Worm (Caenorhabditis elegans) whole organism, L2 larva: ENCODE results near the gene atl-1.

Experiments
- C34F6.9 ChIP-seq: fragments of 150-350 bp; optimal IDR thresholded peaks from 2 replicates; lab custom pipeline; 2014; ENCODE audit warnings: missing biosample characterization, missing genetic modification characterization
- F13H6.1 ChIP-seq: sonication (generic microtip); optimal IDR thresholded peaks from 2 replicates; lab custom pipeline; 2016; ENCODE audit warnings: missing genetic modification characterization, missing compliant biosample characterization
- R02D3.7 ChIP-seq: fragments of 150-350 bp; optimal IDR thresholded peaks from 2 replicates; lab custom pipeline; 2014; ENCODE audit warnings: missing biosample characterization, missing genetic modification characterization
- Y55F3AM.14 ChIP-seq: fragments of 200-800 bp; sonication (Bioruptor generic); optimal IDR thresholded peaks from 2 replicates; lab custom pipeline; 2018; ENCODE audit warnings: mild to moderate bottlenecking, missing genetic modification characterization, missing compliant biosample characterization
- alr-1 ChIP-seq: fragments of 150-350 bp; optimal IDR thresholded peaks from 2 replicates; lab custom pipeline; 2014; ENCODE audit warnings: missing biosample characterization, missing genetic modification characterization
- aly-2 ChIP-seq: fragments of 150-350 bp; optimal IDR thresholded peaks from 2 replicates; lab custom pipeline; 2014; ENCODE audit warnings: missing biosample characterization, missing genetic modification characterization
- ama-1 ChIP-seq: fragments of 150-350 bp; optimal IDR thresholded peaks from 2 replicates; lab custom pipeline; 2018; ENCODE audit warnings: inconsistent platforms
- blmp-1 ChIP-seq: sonication (generic microtip); optimal IDR thresholded peaks from 2 replicates; lab custom pipeline; 2017; ENCODE audit warnings: missing genetic modification characterization, mild to moderate bottlenecking, missing compliant biosample characterization, antibody characterized with exemption, moderate library complexity; ENCODE audit not compliant: insufficient read depth
- ceh-82 ChIP-seq: fragments of 150-350 bp; optimal IDR thresholded peaks from 2 replicates; lab custom pipeline; 2014; ENCODE audit warnings: missing biosample characterization, missing genetic modification characterization
- crh-2 ChIP-seq: sonication (generic microtip); optimal IDR thresholded peaks from 2 replicates; lab custom pipeline; 2017; ENCODE audit warnings: missing biosample characterization, missing genetic modification characterization
- dmd-4 ChIP-seq: sonication (generic microtip); optimal IDR thresholded peaks from 2 replicates; lab custom pipeline; 2017; ENCODE audit warnings: missing biosample characterization, missing genetic modification characterization
- elt-3 ChIP-seq: sonication (generic microtip); optimal IDR thresholded peaks from 2 replicates; lab custom pipeline; 2017; ENCODE audit warnings: missing biosample characterization, missing genetic modification characterization
- fos-1 ChIP-seq: fragments of 150-350 bp; optimal IDR thresholded peaks from 2 replicates; lab custom pipeline; 2014; ENCODE audit warnings: missing biosample characterization, missing genetic modification characterization
- gmeb-1 ChIP-seq: fragments of 150-350 bp; optimal IDR thresholded peaks from 2 replicates; lab custom pipeline; 2014; ENCODE audit warnings: missing biosample characterization, missing genetic modification characterization
- lin-11 ChIP-seq: fragments of 150-350 bp; sonication (generic microtip); optimal IDR thresholded peaks from 2 replicates; lab custom pipeline; 2014; ENCODE audit warnings: missing biosample characterization, missing genetic modification characterization, inconsistent platforms, mixed read lengths
- lin-13 ChIP-seq: fragments of 150-350 bp; optimal IDR thresholded peaks from 2 replicates; lab custom pipeline; 2014; ENCODE audit warnings: missing biosample characterization, missing genetic modification reagents, missing genetic modification characterization
- lsy-2 ChIP-seq, 2 experiments: fragments of 150-350 bp in 1 of 2; sonication (generic microtip) in 1 of 2; optimal IDR thresholded peaks; 2 replicates each; lab custom pipeline; 2014 to 2017; ENCODE audit warnings: missing biosample characterization in 2 of 2, missing genetic modification characterization in 2 of 2
- mbf-1 ChIP-seq: sonication (generic microtip); optimal IDR thresholded peaks from 2 replicates; lab custom pipeline; 2017; ENCODE audit warnings: missing biosample characterization, missing genetic modification characterization
- nhr-10 ChIP-seq: sonication (generic microtip); optimal IDR thresholded peaks from 2 replicates; lab custom pipeline; 2017; ENCODE audit warnings: missing biosample characterization, missing genetic modification characterization
- nhr-11 ChIP-seq: fragments of 150-350 bp; optimal IDR thresholded peaks from 2 replicates; lab custom pipeline; 2014; ENCODE audit warnings: missing biosample characterization, missing genetic modification characterization
- nhr-12 ChIP-seq: fragments of 150-350 bp; optimal IDR thresholded peaks from 2 replicates; lab custom pipeline; 2014; ENCODE audit warnings: missing biosample characterization, missing genetic modification characterization
- nhr-129 ChIP-seq: fragments of 150-350 bp; optimal IDR thresholded peaks from 2 replicates; lab custom pipeline; 2014; ENCODE audit warnings: missing biosample characterization, missing genetic modification characterization
- nhr-21 ChIP-seq: fragments of 150-350 bp; optimal IDR thresholded peaks from 2 replicates; lab custom pipeline; 2014; ENCODE audit warnings: missing biosample characterization, missing genetic modification characterization
- nhr-23 ChIP-seq: fragments of 150-350 bp; optimal IDR thresholded peaks from 2 replicates; lab custom pipeline; 2014; ENCODE audit warnings: missing biosample characterization, missing genetic modification reagents, missing genetic modification characterization
- nhr-25 ChIP-seq: fragments of 150-350 bp; sonication (generic microtip); optimal IDR thresholded peaks from 3 replicates; lab custom pipeline; 2014; ENCODE audit warnings: missing biosample characterization, missing genetic modification characterization
- nhr-6 ChIP-seq: fragments of 150-350 bp; optimal IDR thresholded peaks from 2 replicates; lab custom pipeline; 2014; ENCODE audit warnings: missing biosample characterization, missing genetic modification characterization
- nhr-77 ChIP-seq: fragments of 150-350 bp; optimal IDR thresholded peaks from 2 replicates; lab custom pipeline; 2014; ENCODE audit warnings: missing biosample characterization, missing genetic modification characterization
- peb-1 ChIP-seq: fragments of 150-350 bp; optimal IDR thresholded peaks from 2 replicates; lab custom pipeline; 2014; ENCODE audit warnings: missing biosample characterization, missing genetic modification characterization
- sma-3 ChIP-seq: sonication (generic microtip); optimal IDR thresholded peaks from 2 replicates; lab custom pipeline; 2016; ENCODE audit warnings: missing genetic modification reagents, missing genetic modification characterization, missing compliant biosample characterization
- sma-9 ChIP-seq, 2 experiments: fragments of 150-350 bp in 1 of 2; sonication (generic microtip) in 1 of 2; optimal IDR thresholded peaks; 2 replicates each; lab custom pipeline; 2014 to 2016; ENCODE audit warnings: missing genetic modification characterization in 2 of 2, mild to moderate bottlenecking in 1 of 2, missing biosample characterization in 1 of 2, missing compliant biosample characterization in 1 of 2, missing genetic modification reagents in 1 of 2, moderate library complexity in 1 of 2
- snpc-4 ChIP-seq: fragments of 150-350 bp; optimal IDR thresholded peaks from 2 replicates; lab custom pipeline; 2014; ENCODE audit warnings: missing biosample characterization, missing genetic modification characterization
- unc-39 ChIP-seq: fragments of 150-350 bp; optimal IDR thresholded peaks from 2 replicates; lab custom pipeline; 2014; ENCODE audit warnings: missing biosample characterization, missing genetic modification characterization
- unc-55 ChIP-seq: fragments of 150-350 bp; sonication (generic microtip); optimal IDR thresholded peaks from 3 replicates; lab custom pipeline; 2014; ENCODE audit warnings: missing biosample characterization, missing genetic modification reagents, missing genetic modification characterization
- zag-1 ChIP-seq: fragments of 150-350 bp; optimal IDR thresholded peaks from 2 replicates; lab custom pipeline; 2014; ENCODE audit warnings: missing biosample characterization, missing genetic modification characterization
- ztf-1 ChIP-seq: fragments of 200-800 bp; sonication (Bioruptor generic); conservative IDR thresholded peaks from 2 replicates; pipeline ENCODE4 v1.3.6; 2022; ENCODE audit warnings: missing genetic modification characterization, missing compliant biosample characterization
- ztf-4 ChIP-seq: fragments of 150-350 bp; optimal IDR thresholded peaks from 2 replicates; lab custom pipeline; 2014; ENCODE audit warnings: missing biosample characterization, missing genetic modification characterization

Gene atl-1

DNA sequence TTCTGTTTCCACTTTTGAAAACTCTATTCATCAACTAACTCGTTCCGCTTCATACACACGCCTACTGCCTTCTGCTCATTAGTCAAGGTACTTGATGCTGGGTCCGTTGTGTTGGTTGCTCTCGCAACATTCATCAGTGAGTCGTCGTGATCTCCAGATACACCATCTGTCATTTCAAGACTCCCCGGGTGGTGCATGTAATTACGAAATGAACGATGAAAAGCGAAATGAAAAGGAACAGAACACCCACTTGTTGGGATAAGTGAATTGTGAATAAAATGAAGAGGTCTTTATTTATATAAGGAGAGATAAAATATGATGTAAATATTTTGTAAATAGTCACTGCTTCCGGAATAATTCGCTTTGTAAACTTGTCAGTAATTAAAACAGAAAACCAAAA is 18.6 kb upstream of the atl-1 start:
- TF ChIP-seq Y55F3AM.14 (GFP tag; lab: Kevin White, UChicago) (no peak), nhr-12 (tag; lab: Kevin White, UChicago) (no peak), nhr-23 (tag; lab: Kevin White, UChicago) (no peak), fos-1 (no peak), C34F6.9 (tag; lab: Kevin White, UChicago) (no peak), ztf-4 (tag; lab: Kevin White, UChicago) (no peak), lsy-2 (tag; optimal IDR thresholded peaks at IDR 0.05; lab: Kevin White, UChicago) (no peak), nhr-11 (tag; lab: Kevin White, UChicago) (no peak), mbf-1 (tag; lab: Kevin White, UChicago) (no peak), nhr-77 (no peak), nhr-10 (no peak), aly-2 (tag; lab: Kevin White, UChicago) (no peak), zag-1 (no peak), ztf-1 (GFP tag; lab: Robert Waterston, UW) (no peak), ceh-82 (no peak), gmeb-1 (tag; lab: Kevin White, UChicago) (no peak), sma-9 (GFP tag; optimal IDR thresholded peaks at IDR 0.05; lab: Kevin White, UChicago) (no peak), sma-9 (tag; optimal IDR thresholded peaks at IDR 0.05; lab: Kevin White, UChicago) (no peak)

DNA sequence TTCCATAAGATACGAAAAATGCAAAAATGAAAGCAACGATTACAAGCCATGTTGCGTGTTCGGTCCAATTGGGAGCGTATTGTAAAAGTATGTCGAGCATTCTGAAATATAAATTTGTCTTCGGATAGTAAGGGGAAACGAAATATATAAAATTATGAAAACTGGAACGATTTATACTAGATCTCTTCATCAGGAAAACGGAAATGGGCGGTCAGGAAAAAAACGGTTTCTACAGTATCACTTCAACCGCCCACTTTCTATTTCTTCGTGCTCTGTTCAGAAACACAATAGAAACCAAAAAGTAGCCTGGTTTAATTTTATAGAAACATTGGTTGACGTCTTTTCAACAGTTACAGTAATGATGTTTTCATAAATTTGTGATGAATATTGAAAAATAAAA is 16.1 kb upstream of the atl-1 start, which contains the start of gene pitr-4:
Gene pitr-4 (minus strand): TSS at position 101 of the 400 bp plus-strand sequence.
- TF ChIP-seq nhr-11 (tag; lab: Kevin White, UChicago) = no peak
- no peak for TF ChIP-seq snpc-4
- no peak for TF ChIP-seq lin-11 (tag; lab: Kevin White, UChicago)
- TF ChIP-seq F13H6.1 = no peak

- TF ChIP-seq snpc-4 = no peak
- no peak for TF ChIP-seq nhr-6 (tag; lab: Kevin White, UChicago)
- TF ChIP-seq nhr-129 = peak; percentile 23
- TF ChIP-seq R02D3.7 (tag; lab: Kevin White, UChicago) = no peak
- TF ChIP-seq sma-9 (GFP tag; optimal IDR thresholded peaks at IDR 0.05; lab: Kevin White, UChicago) = peak; percentile 35
- no peak for TF ChIP-seq sma-9 (tag; optimal IDR thresholded peaks at IDR 0.05; lab: Kevin White, UChicago)
- no peak for TF ChIP-seq ama-1 (lab: Kevin White, UChicago)
- no peak for TF ChIP-seq peb-1 (tag; lab: Kevin White, UChicago)
- no peak for TF ChIP-seq nhr-11 (tag; lab: Kevin White, UChicago)
- TF ChIP-seq lsy-2 (tag; optimal IDR thresholded peaks at IDR 0.05; lab: Kevin White, UChicago) = no peak
- TF ChIP-seq alr-1 (tag; lab: Kevin White, UChicago) = no peak
- peak; percentile 48 for TF ChIP-seq nhr-21 (tag; lab: Kevin White, UChicago)
- TF ChIP-seq F13H6.1 = no peak
- no peak for TF ChIP-seq unc-55 (GFP tag; lab: Kevin White, UChicago)
- TF ChIP-seq lin-13 (GFP tag; lab: Kevin White, UChicago) = no peak
- no peak for TF ChIP-seq ceh-82
These were observed 8.9 kb upstream of the atl-1 start, which contains the start of gene cyp-29A4 for ce11 chrV:9654154-9654805. Gene cyp-29A4, plus strand, starts transcription at chrV:9654755.

DNA sequence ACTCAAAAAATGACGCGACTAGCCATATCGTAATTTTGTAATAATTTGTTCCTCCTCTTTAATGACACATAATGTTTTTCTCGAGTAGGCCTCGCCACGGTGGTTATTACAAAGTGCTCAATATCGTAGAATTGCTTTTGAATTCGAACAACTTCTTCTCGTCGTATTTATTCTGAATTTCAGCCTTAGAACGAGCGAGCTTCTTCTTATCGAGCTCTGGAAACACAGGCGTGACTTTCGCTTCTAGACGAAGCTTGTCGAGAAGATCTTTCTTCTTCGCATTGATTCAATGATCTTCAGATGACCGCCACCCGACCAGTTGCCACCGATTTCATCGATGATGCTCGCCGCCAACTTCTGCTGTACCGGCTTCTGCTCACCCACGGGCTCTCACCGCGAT is 5.9 kb upstream of the atl-1 start, which contains the start of gene T06E4.21:
Gene T06E4.21 (plus strand): TSS at position 301 of the 400 bp plus-strand sequence.
- TF ChIP-seq unc-39 (tag; lab: Kevin White, UChicago) (no peak), sma-9 (GFP tag; optimal IDR thresholded peaks at IDR 0.05; lab: Kevin White, UChicago) (no peak), sma-9 (tag; optimal IDR thresholded peaks at IDR 0.05; lab: Kevin White, UChicago) (no peak), elt-3 (tag; lab: Kevin White, UChicago) (no peak), lin-11 (tag; lab: Kevin White, UChicago) (no peak), mbf-1 (tag; lab: Kevin White, UChicago) (no peak)

DNA sequence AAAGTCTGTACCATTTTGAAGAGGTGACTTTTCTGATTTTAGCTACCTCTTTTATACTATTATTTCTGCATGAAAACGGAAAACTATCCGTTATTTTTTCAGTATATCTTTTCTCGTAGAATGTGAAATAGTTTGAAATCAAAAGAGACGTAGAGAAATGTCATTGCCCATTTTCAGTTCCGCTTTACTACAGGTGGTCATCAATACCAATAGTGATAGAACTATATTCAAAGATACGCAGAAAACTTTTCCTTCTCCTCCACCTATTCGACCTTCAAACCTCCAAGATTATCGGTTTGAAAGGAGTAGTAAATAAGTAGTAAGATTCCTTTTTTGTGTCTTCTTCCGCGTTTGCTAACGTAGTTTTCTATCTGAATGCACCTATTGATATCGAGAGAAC is 12.1 kb downstream of the atl-1 start, which contains the start of gene col-147:
Gene col-147 (minus strand): TSS at position 26 of the 400 bp plus-strand sequence.
- TF ChIP-seq nhr-25 (tag; lab: Kevin White, UChicago) (peak; percentile 67), fos-1 (peak; percentile 10), crh-2 (tag; lab: Kevin White, UChicago) (peak; percentile 34), sma-9 (GFP tag; optimal IDR thresholded peaks at IDR 0.05; lab: Kevin White, UChicago) (peak; percentile 52), sma-9 (tag; optimal IDR thresholded peaks at IDR 0.05; lab: Kevin White, UChicago) (no peak), dmd-4 (tag; lab: Kevin White, UChicago) (no peak), sma-3 (GFP tag; lab: Kevin White, UChicago) (peak; percentile 22), peb-1 (tag; lab: Kevin White, UChicago) (no peak), blmp-1 (tag; lab: Kevin White, UChicago) (peak; percentile 73)
